Fruit fly (Drosophila melanogaster) Kc167 (cell line): Measurements from ENCODE around the gene pie.

Experiments
- psq ChIP-seq: fragments of >200 bp; optimal IDR thresholded peaks from 2 replicates; lab custom pipeline; 2017; ENCODE audit warnings: missing external identifiers
- ttk ChIP-seq: sonication (Bioruptor generic); optimal IDR thresholded peaks from 2 replicates; lab custom pipeline; 2017; ENCODE audit warnings: missing external identifiers

DNA sequence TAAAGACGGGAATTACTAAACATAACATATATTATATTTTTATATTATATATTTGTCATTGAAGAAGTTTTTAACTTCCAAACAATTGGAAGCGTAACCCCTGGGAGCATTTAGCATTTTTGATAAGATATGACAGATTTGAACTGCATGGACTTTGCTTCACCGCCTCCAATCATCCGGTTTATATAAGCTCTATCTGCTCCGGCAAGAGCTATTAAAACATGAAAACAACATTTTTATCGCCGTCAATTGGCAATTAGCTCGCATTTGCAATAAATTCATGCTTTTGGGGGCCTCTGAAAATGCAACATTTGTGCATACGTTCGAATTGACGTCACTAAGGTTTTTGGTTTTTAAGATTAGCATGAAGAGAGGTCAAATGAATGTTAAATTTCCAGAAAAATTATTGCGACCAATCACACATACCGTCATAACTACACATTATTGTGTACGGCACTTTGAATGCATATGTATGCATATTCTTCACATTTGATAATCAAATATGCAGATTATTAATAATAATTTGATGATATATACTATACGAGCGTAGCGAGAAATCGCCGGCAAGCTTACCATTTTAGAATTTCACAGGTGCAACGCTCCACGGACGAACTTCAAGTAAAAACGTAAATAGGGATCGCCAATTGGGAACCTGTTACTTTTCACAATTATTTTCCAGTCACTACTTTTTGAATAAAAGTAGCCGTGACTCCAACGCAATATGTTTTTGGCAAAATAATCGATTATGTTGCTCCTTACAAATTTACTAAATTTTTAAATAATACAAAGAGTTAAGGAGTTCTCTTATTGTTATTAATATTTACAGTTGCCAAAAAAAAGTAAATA, 26.7 kb downstream of the pie start, which contains the start of gene Mdh1:
- peak; percentile 52 for TF ChIP-seq psq
- no peak for TF ChIP-seq ttk (lab: Kevin White, UChicago)
